Fruit fly (Drosophila melanogaster) Kc167 (cell line): Measurements from ENCODE around the gene Cpr31A.

Experiments used
- h ChIP-seq: fragments of >200 bp; optimal IDR thresholded peaks from 3 replicates; lab custom pipeline; 2018; ENCODE audit warnings: missing external identifiers
- psq ChIP-seq: fragments of >200 bp; optimal IDR thresholded peaks from 2 replicates; lab custom pipeline; 2017; ENCODE audit warnings: missing external identifiers

DNA sequence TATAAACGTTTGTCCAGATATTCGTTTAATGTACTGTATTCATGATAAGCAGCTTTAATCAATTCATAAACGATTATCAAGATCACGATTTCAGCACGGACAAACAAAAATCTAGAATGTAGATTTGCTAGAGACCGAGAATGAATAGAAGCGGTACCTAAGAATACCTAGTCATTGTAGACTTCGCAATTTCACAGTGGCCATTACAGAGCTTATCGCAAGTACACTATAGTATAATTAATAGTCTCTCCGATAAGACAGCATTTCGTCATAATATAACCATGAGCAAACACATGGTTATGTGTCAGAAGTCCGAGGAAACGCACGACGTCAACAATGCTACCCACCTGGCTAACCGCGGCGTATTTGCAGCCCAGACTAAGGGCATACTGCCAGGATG, 4.7 kb upstream of the Cpr31A start, which contains the start of gene CG33301:
- TF ChIP-seq psq (lab: Kevin White, UChicago) (no peak), h (lab: Kevin White, UChicago) (no peak)
